Worm (Caenorhabditis elegans) whole organism, mixed stage, embryonic: Measurements from ENCODE around the gene rgs-9.
A peak's percentile ranks its signal among the peaks of the same experiment; 100 is the strongest.

ENCODE experiments used
- M03D4.4 ChIP-seq: sonication (generic microtip); optimal IDR thresholded peaks from 2 replicates; lab custom pipeline; 2017; ENCODE audit warnings: mild to moderate bottlenecking, missing genetic modification characterization, missing compliant biosample characterization
- bed-3 ChIP-seq: fragments of 200-800 bp; sonication (Bioruptor generic); optimal IDR thresholded peaks from 3 replicates; lab custom pipeline; 2018; ENCODE audit warnings: mild to moderate bottlenecking, missing genetic modification characterization, moderate library complexity, missing compliant biosample characterization
- blmp-1 ChIP-seq: fragments of 150-350 bp; optimal IDR thresholded peaks from 2 replicates; lab custom pipeline; 2014; ENCODE audit warnings: missing biosample characterization, missing genetic modification characterization
- ceh-39 ChIP-seq: fragments of 150-350 bp; optimal IDR thresholded peaks from 2 replicates; lab custom pipeline; 2014; ENCODE audit warnings: missing biosample characterization, missing genetic modification characterization
- ceh-43 ChIP-seq: fragments of 200-800 bp; sonication (Bioruptor generic); optimal IDR thresholded peaks from 2 replicates; lab custom pipeline; 2018; ENCODE audit warnings: mild to moderate bottlenecking, missing genetic modification characterization, moderate library complexity, missing compliant biosample characterization
- ceh-83 ChIP-seq: fragments of 200-800 bp; sonication (Bioruptor generic); optimal IDR thresholded peaks from 2 replicates; lab custom pipeline; 2018; ENCODE audit warnings: mild to moderate bottlenecking, missing genetic modification characterization, missing compliant biosample characterization
- ces-1 ChIP-seq: fragments of 150-350 bp; optimal IDR thresholded peaks from 2 replicates; lab custom pipeline; 2014; ENCODE audit warnings: missing biosample characterization, missing genetic modification reagents, missing genetic modification characterization
- cnd-1 ChIP-seq: fragments of 200-800 bp; sonication (Bioruptor generic); optimal IDR thresholded peaks from 2 replicates; lab custom pipeline; 2018; ENCODE audit warnings: mild to moderate bottlenecking, missing genetic modification characterization, missing compliant biosample characterization
- drap-1 ChIP-seq: fragments of 200-800 bp; sonication (Bioruptor generic); optimal IDR thresholded peaks from 3 replicates; lab custom pipeline; 2018; ENCODE audit warnings: mild to moderate bottlenecking, missing genetic modification characterization, missing compliant biosample characterization
- elt-1 ChIP-seq: sonication (generic microtip); optimal IDR thresholded peaks from 2 replicates; lab custom pipeline; 2017; ENCODE audit warnings: missing genetic modification characterization, mild to moderate bottlenecking, missing compliant biosample characterization, antibody characterized with exemption, moderate library complexity, borderline replicate concordance; ENCODE audit not compliant: insufficient read depth
- elt-3 ChIP-seq: fragments of 150-350 bp; optimal IDR thresholded peaks from 2 replicates; lab custom pipeline; 2014; ENCODE audit warnings: missing biosample characterization, missing genetic modification characterization
- flh-1 ChIP-seq: fragments of 200-800 bp; sonication (Bioruptor generic); optimal IDR thresholded peaks from 2 replicates; lab custom pipeline; 2018; ENCODE audit warnings: mild to moderate bottlenecking, missing genetic modification characterization, moderate library complexity, missing compliant biosample characterization
- ham-2 ChIP-seq: fragments of 200-800 bp; sonication (Bioruptor generic); optimal IDR thresholded peaks from 2 replicates; lab custom pipeline; 2018; ENCODE audit warnings: mild to moderate bottlenecking, missing genetic modification characterization, missing compliant biosample characterization
- hlh-1 ChIP-seq: fragments of 150-350 bp; optimal IDR thresholded peaks from 2 replicates; lab custom pipeline; 2014; ENCODE audit warnings: missing biosample characterization, missing genetic modification reagents, missing genetic modification characterization
- lin-13 ChIP-seq: fragments of 150-350 bp; optimal IDR thresholded peaks from 2 replicates; lab custom pipeline; 2014; ENCODE audit warnings: missing biosample characterization, missing genetic modification characterization
- lin-32 ChIP-seq: fragments of 200-800 bp; sonication (Bioruptor generic); optimal IDR thresholded peaks from 2 replicates; lab custom pipeline; 2018; ENCODE audit warnings: mild to moderate bottlenecking, missing genetic modification characterization, missing compliant biosample characterization
- lsy-2 ChIP-seq: fragments of 150-350 bp; optimal IDR thresholded peaks from 2 replicates; lab custom pipeline; 2014; ENCODE audit warnings: missing biosample characterization, missing genetic modification characterization
- mab-5 ChIP-seq: fragments of 150-350 bp; optimal IDR thresholded peaks from 2 replicates; lab custom pipeline; 2014; ENCODE audit warnings: missing biosample characterization, missing genetic modification characterization
- mep-1 ChIP-seq: fragments of 150-350 bp; optimal IDR thresholded peaks from 2 replicates; lab custom pipeline; 2017; ENCODE audit warnings: missing biosample characterization, missing genetic modification reagents, missing genetic modification characterization, inconsistent platforms
- mls-2 ChIP-seq: sonication (generic microtip); optimal IDR thresholded peaks from 2 replicates; lab custom pipeline; 2016; ENCODE audit warnings: mild to moderate bottlenecking, missing genetic modification characterization, moderate library complexity, missing compliant biosample characterization
- nhr-12 ChIP-seq: fragments of 150-350 bp; optimal IDR thresholded peaks from 2 replicates; lab custom pipeline; 2014; ENCODE audit warnings: missing biosample characterization, missing genetic modification characterization
- nhr-2 ChIP-seq: fragments of 150-350 bp; optimal IDR thresholded peaks from 2 replicates; lab custom pipeline; 2014; ENCODE audit warnings: missing biosample characterization, missing genetic modification characterization
- nhr-237 ChIP-seq: fragments of 150-350 bp; optimal IDR thresholded peaks from 2 replicates; lab custom pipeline; 2014; ENCODE audit warnings: missing biosample characterization, missing genetic modification characterization
- nhr-28 ChIP-seq: fragments of 150-350 bp; optimal IDR thresholded peaks from 2 replicates; lab custom pipeline; 2014; ENCODE audit warnings: missing biosample characterization, missing genetic modification characterization
- nhr-76 ChIP-seq: sonication (generic microtip); optimal IDR thresholded peaks from 2 replicates; lab custom pipeline; 2017; ENCODE audit warnings: missing biosample characterization, missing genetic modification characterization
- pha-4 ChIP-seq: fragments of 150-350 bp; optimal IDR thresholded peaks from 2 replicates; lab custom pipeline; 2018; ENCODE audit warnings: missing biosample characterization, missing genetic modification reagents, missing genetic modification characterization
- sem-2 ChIP-seq: fragments of 200-800 bp; sonication (Bioruptor generic); optimal IDR thresholded peaks from 2 replicates; lab custom pipeline; 2018; ENCODE audit warnings: mild to moderate bottlenecking, missing genetic modification characterization, missing compliant biosample characterization
- snpc-4 ChIP-seq: fragments of 150-350 bp; optimal IDR thresholded peaks from 2 replicates; lab custom pipeline; 2014; ENCODE audit warnings: missing biosample characterization, missing genetic modification characterization
- sptf-1 ChIP-seq: sonication (generic microtip); optimal IDR thresholded peaks from 2 replicates; lab custom pipeline; 2017; ENCODE audit warnings: mild to moderate bottlenecking, missing genetic modification characterization, moderate library complexity, missing compliant biosample characterization
- tbx-8 ChIP-seq: fragments of 200-800 bp; sonication (Bioruptor generic); optimal IDR thresholded peaks from 2 replicates; lab custom pipeline; 2018; ENCODE audit warnings: mild to moderate bottlenecking, missing genetic modification characterization, moderate library complexity, missing compliant biosample characterization
- unc-120 ChIP-seq: sonication (generic microtip); optimal IDR thresholded peaks from 2 replicates; lab custom pipeline; 2017; ENCODE audit warnings: missing genetic modification characterization, missing compliant biosample characterization; ENCODE audit not compliant: poor library complexity, severe bottlenecking
- unc-39 ChIP-seq: fragments of 150-350 bp; optimal IDR thresholded peaks from 2 replicates; lab custom pipeline; 2014; ENCODE audit warnings: missing biosample characterization, missing genetic modification characterization
- unc-62 ChIP-seq: fragments of 150-350 bp; optimal IDR thresholded peaks from 2 replicates; lab custom pipeline; 2014; ENCODE audit warnings: missing biosample characterization, missing genetic modification reagents, missing genetic modification characterization
- zip-8 ChIP-seq: fragments of 150-350 bp; optimal IDR thresholded peaks from 2 replicates; lab custom pipeline; 2014; ENCODE audit warnings: missing biosample characterization, missing genetic modification characterization
- ztf-11 ChIP-seq: fragments of 150-350 bp; optimal IDR thresholded peaks from 2 replicates; lab custom pipeline; 2014; ENCODE audit warnings: missing biosample characterization, missing genetic modification characterization

rgs-9 gene

DNA sequence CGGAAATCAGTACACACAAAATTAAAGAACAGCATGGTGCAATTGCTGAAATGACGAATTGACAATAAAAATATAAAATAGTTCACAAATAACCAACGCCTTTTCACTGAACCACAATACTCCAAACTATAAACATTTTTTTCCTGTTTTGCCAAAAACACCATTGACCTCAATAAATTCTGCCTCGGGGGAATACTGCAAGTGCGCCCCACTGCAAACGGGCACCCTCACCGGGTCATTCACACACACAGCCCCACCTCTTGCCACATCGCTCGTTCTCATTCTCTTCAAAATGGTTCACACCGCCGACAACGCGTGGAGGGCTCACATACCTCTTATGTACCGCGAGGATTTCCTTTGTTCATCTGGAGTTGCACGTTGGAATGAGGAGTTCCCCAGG lies at the start of gene rgs-9:
TSS of gene rgs-9 (plus strand) at position 237 of the 400 bp plus-strand sequence.
- TF ChIP-seq ceh-83 (no peak), sem-2 (GFP tag; lab: Kevin White, UChicago) (no peak), hlh-1 (tag; lab: Kevin White, UChicago) (no peak), nhr-12 (tag; lab: Kevin White, UChicago) (no peak), lsy-2 (tag; lab: Kevin White, UChicago) (no peak), nhr-2 (tag; lab: Kevin White, UChicago) (peak; percentile 58)

DNA sequence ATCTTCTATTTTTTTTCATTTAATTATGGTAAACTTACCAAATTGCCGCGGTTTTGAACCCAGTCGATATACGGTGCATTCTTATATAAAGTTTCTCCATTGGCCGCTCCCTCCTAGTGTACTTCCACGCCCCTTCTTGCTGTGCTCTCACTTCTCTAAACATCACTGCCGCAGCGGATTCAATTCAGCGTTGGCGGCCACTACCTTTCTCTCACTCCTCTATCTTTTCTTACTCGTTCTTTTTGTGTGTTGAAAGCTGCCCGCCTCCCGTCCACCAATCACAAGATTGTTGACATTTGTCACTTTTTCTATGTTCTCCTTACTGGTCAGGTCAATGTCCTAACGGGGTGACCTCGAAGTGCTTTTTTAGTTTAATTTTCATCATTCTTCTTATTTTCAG lies 44.1 kb upstream of the rgs-9 start:
- TF ChIP-seq lsy-2 (tag; lab: Kevin White, UChicago) (peak; percentile 61), mep-1 (tag; lab: Kevin White, UChicago) (no peak), ceh-43 (no peak), pha-4 (tag; lab: Kevin White, UChicago) (peak; percentile 11)

DNA sequence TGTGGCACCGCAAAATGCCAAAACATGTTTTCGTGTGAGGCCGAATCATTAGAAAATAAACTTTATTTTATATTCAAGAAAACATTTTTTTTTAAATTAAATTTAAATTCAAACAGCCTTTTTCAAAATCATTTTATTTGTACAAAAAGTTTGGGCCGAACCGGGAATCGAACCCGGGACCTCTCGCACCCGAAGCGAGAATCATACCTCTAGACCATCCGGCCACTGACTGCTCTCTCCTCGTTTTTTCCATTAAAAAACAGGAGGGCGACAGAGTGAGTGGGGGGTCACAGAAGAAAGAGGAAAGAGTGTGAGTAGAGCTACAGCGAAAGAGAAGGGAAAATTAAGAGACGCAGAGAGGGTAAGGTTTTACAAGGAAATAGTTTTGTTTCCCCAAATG lies 34.4 kb upstream of the rgs-9 start:
- peak; percentile 47 for TF ChIP-seq nhr-28 (tag; lab: Kevin White, UChicago)
- TF ChIP-seq cnd-1 = peak; percentile 82
- TF ChIP-seq sptf-1 (tag; lab: Kevin White, UChicago) = peak; percentile 84
- no peak for TF ChIP-seq elt-1 (tag; lab: Kevin White, UChicago)
- peak; percentile 35 for TF ChIP-seq ces-1
- peak; percentile 91 for TF ChIP-seq ceh-83
- TF ChIP-seq nhr-237 (tag; lab: Kevin White, UChicago) = peak; percentile 12
- peak; percentile 5 for TF ChIP-seq pha-4 (tag; lab: Kevin White, UChicago)
- no peak for TF ChIP-seq mab-5
- TF ChIP-seq lsy-2 (tag; lab: Kevin White, UChicago) = no peak
- TF ChIP-seq zip-8 (tag; lab: Kevin White, UChicago) = no peak
- TF ChIP-seq M03D4.4 = peak; percentile 88
- TF ChIP-seq flh-1 (GFP tag; lab: Kevin White, UChicago) = peak; percentile 57
- peak; percentile 78 for TF ChIP-seq mls-2 (tag; lab: Kevin White, UChicago)
- TF ChIP-seq bed-3 (GFP tag; lab: Kevin White, UChicago) = peak; percentile 63
- peak; percentile 14 for TF ChIP-seq hlh-1 (tag; lab: Kevin White, UChicago)
- no peak for TF ChIP-seq unc-39 (tag; lab: Kevin White, UChicago)
- no peak for TF ChIP-seq elt-3
- TF ChIP-seq unc-120 (tag; lab: Kevin White, UChicago) = peak; percentile 75
- peak; percentile 64 for TF ChIP-seq tbx-8 (GFP tag; lab: Kevin White, UChicago)
- TF ChIP-seq sem-2 (GFP tag; lab: Kevin White, UChicago) = peak; percentile 74
- no peak for TF ChIP-seq blmp-1 (tag; lab: Kevin White, UChicago)
- no peak for TF ChIP-seq nhr-12 (tag; lab: Kevin White, UChicago)
- TF ChIP-seq ceh-39 = peak; percentile 30
- TF ChIP-seq snpc-4 (tag; lab: Kevin White, UChicago) = no peak
- TF ChIP-seq lin-32 = peak; percentile 39
- TF ChIP-seq mep-1 (tag; lab: Kevin White, UChicago) = peak; percentile 39
- TF ChIP-seq drap-1 (GFP tag; lab: Kevin White, UChicago) = peak; percentile 83
- TF ChIP-seq nhr-2 (tag; lab: Kevin White, UChicago) = no peak
- peak; percentile 51 for TF ChIP-seq ham-2 (GFP tag; lab: Kevin White, UChicago)
- peak; percentile 55 for TF ChIP-seq lin-13
- peak; percentile 23 for TF ChIP-seq ztf-11 (tag; lab: Kevin White, UChicago)
- no peak for TF ChIP-seq unc-62
- no peak for TF ChIP-seq ceh-43
- no peak for TF ChIP-seq nhr-76 (tag; lab: Kevin White, UChicago)

- TF ChIP-seq ces-1 (peak; percentile 33), mep-1 (tag; lab: Kevin White, UChicago) (no peak)
These were observed 26.5 kb upstream of the rgs-9 start for ce11 chrX:1888445-1889035.
